Worm (Caenorhabditis elegans) whole organism, late embryonic: Measurements from ENCODE around the gene rabr-4.

Experiments used
- C08G9.2 ChIP-seq: sonication (generic microtip); optimal IDR thresholded peaks from 2 replicates; lab custom pipeline; 2016; ENCODE audit warnings: mild to moderate bottlenecking, missing genetic modification characterization, moderate library complexity, missing compliant biosample characterization
- C38D4.7 ChIP-seq: fragments of 200-800 bp; sonication (Bioruptor generic); optimal IDR thresholded peaks from 2 replicates; lab custom pipeline; 2018; ENCODE audit warnings: mild to moderate bottlenecking, missing genetic modification characterization, moderate library complexity, missing compliant biosample characterization
- F13H6.1 ChIP-seq: sonication (generic microtip); optimal IDR thresholded peaks from 2 replicates; lab custom pipeline; 2016; ENCODE audit warnings: missing genetic modification characterization, missing compliant biosample characterization
- K02D7.2 ChIP-seq: sonication (generic microtip); optimal IDR thresholded peaks from 2 replicates; lab custom pipeline; 2017; ENCODE audit warnings: mild to moderate bottlenecking, missing genetic modification characterization, missing compliant biosample characterization
- T23F11.4 ChIP-seq: fragments of 200-800 bp; sonication (Bioruptor generic); optimal IDR thresholded peaks from 2 replicates; lab custom pipeline; 2018; ENCODE audit warnings: mild to moderate bottlenecking, missing genetic modification characterization, missing compliant biosample characterization
- Y22D7AL.16 ChIP-seq: sonication (generic microtip); optimal IDR thresholded peaks from 2 replicates; lab custom pipeline; 2016; ENCODE audit warnings: missing genetic modification characterization, missing compliant biosample characterization
- ahr-1 ChIP-seq: sonication (generic microtip); optimal IDR thresholded peaks from 2 replicates; lab custom pipeline; 2016; ENCODE audit warnings: missing genetic modification characterization, missing compliant biosample characterization
- ama-1 ChIP-seq: fragments of 150-350 bp; optimal IDR thresholded peaks from 2 replicates; lab custom pipeline; 2014
- ceh-18 ChIP-seq: sonication (generic microtip); optimal IDR thresholded peaks from 2 replicates; lab custom pipeline; 2016; ENCODE audit warnings: missing genetic modification characterization, missing compliant biosample characterization
- ceh-2 ChIP-seq: sonication (generic microtip); optimal IDR thresholded peaks from 2 replicates; lab custom pipeline; 2016; ENCODE audit warnings: missing genotype, missing genetic modification characterization, missing compliant biosample characterization
- ceh-24 ChIP-seq: sonication (generic microtip); optimal IDR thresholded peaks from 2 replicates; lab custom pipeline; 2016; ENCODE audit warnings: mild to moderate bottlenecking, missing genetic modification characterization, missing compliant biosample characterization
- ceh-30 ChIP-seq: fragments of 150-350 bp; optimal IDR thresholded peaks from 2 replicates; lab custom pipeline; 2014; ENCODE audit warnings: missing biosample characterization, missing genetic modification characterization
- ceh-6 ChIP-seq: fragments of 200-800 bp; sonication (Bioruptor generic); optimal IDR thresholded peaks from 2 replicates; lab custom pipeline; 2018; ENCODE audit warnings: mild to moderate bottlenecking, missing genetic modification characterization, missing compliant biosample characterization
- che-1 ChIP-seq: sonication (generic microtip); optimal IDR thresholded peaks from 2 replicates; lab custom pipeline; 2016; ENCODE audit warnings: mild to moderate bottlenecking, missing genetic modification characterization, missing compliant biosample characterization
- dve-1 ChIP-seq: sonication (generic microtip); optimal IDR thresholded peaks from 2 replicates; lab custom pipeline; 2017; ENCODE audit warnings: antibody characterized with exemption, mild to moderate bottlenecking, missing genetic modification characterization, missing compliant biosample characterization
- elt-4 ChIP-seq: sonication (generic microtip); optimal IDR thresholded peaks from 2 replicates; lab custom pipeline; 2016; ENCODE audit warnings: missing genetic modification characterization, missing compliant biosample characterization
- ets-4 ChIP-seq: sonication (generic microtip); optimal IDR thresholded peaks from 2 replicates; lab custom pipeline; 2016; ENCODE audit warnings: missing genetic modification characterization, missing compliant biosample characterization
- eyg-1 ChIP-seq: sonication (generic microtip); optimal IDR thresholded peaks from 2 replicates; lab custom pipeline; 2016; ENCODE audit warnings: missing genotype, missing genetic modification characterization, missing compliant biosample characterization
- fax-1 ChIP-seq: sonication (generic microtip); optimal IDR thresholded peaks from 2 replicates; lab custom pipeline; 2016; ENCODE audit warnings: missing genotype, missing genetic modification characterization, missing compliant biosample characterization
- fkh-10 ChIP-seq: fragments of 150-350 bp; optimal IDR thresholded peaks from 2 replicates; lab custom pipeline; 2014; ENCODE audit warnings: missing biosample characterization, missing genetic modification reagents, missing genetic modification characterization
- hlh-30 ChIP-seq: sonication (generic microtip); optimal IDR thresholded peaks from 2 replicates; lab custom pipeline; 2017; ENCODE audit warnings: antibody characterized with exemption, missing genetic modification characterization, missing compliant biosample characterization; ENCODE audit not compliant: insufficient read depth
- hlh-6 ChIP-seq: sonication (generic microtip); optimal IDR thresholded peaks from 2 replicates; lab custom pipeline; 2016; ENCODE audit warnings: missing genotype, missing genetic modification characterization, missing compliant biosample characterization
- hlh-8 ChIP-seq: sonication (generic microtip); optimal IDR thresholded peaks from 2 replicates; lab custom pipeline; 2016; ENCODE audit warnings: missing genotype, missing genetic modification characterization, missing compliant biosample characterization
- lin-11 ChIP-seq: fragments of 200-800 bp; sonication (Bioruptor generic); optimal IDR thresholded peaks from 2 replicates; lab custom pipeline; 2018; ENCODE audit warnings: mild to moderate bottlenecking, missing genetic modification characterization, missing compliant biosample characterization
- madf-2 ChIP-seq: sonication (generic microtip); optimal IDR thresholded peaks from 2 replicates; lab custom pipeline; 2017; ENCODE audit warnings: missing genetic modification characterization, missing compliant biosample characterization
- nhr-11 ChIP-seq: fragments of 150-350 bp; optimal IDR thresholded peaks from 2 replicates; lab custom pipeline; 2014; ENCODE audit warnings: missing biosample characterization, missing genetic modification characterization
- nhr-232 ChIP-seq: sonication (generic microtip); optimal IDR thresholded peaks from 2 replicates; lab custom pipeline; 2016; ENCODE audit warnings: missing genetic modification characterization, missing compliant biosample characterization
- odd-2 ChIP-seq: sonication (generic microtip); optimal IDR thresholded peaks from 2 replicates; lab custom pipeline; 2017; ENCODE audit warnings: antibody characterized with exemption, mild to moderate bottlenecking, missing genetic modification characterization, missing compliant biosample characterization
- pag-3 ChIP-seq: sonication (generic microtip); optimal IDR thresholded peaks from 2 replicates; lab custom pipeline; 2016; ENCODE audit warnings: missing compliant biosample characterization, missing genetic modification characterization, borderline replicate concordance
- pat-9 ChIP-seq: fragments of 200-800 bp; sonication (Bioruptor generic); optimal IDR thresholded peaks from 2 replicates; lab custom pipeline; 2018; ENCODE audit warnings: mild to moderate bottlenecking, missing genetic modification characterization, moderate library complexity, missing compliant biosample characterization
- pqm-1 ChIP-seq: sonication (generic microtip); optimal IDR thresholded peaks from 2 replicates; lab custom pipeline; 2016; ENCODE audit warnings: missing genetic modification characterization, missing compliant biosample characterization
- pros-1 ChIP-seq: fragments of 150-350 bp; optimal IDR thresholded peaks from 2 replicates; lab custom pipeline; 2014; ENCODE audit warnings: missing biosample characterization, missing genetic modification reagents, missing genetic modification characterization
- ref-2 ChIP-seq: sonication (generic microtip); optimal IDR thresholded peaks from 2 replicates; lab custom pipeline; 2016; ENCODE audit warnings: missing genetic modification characterization, missing compliant biosample characterization
- sdc-2 ChIP-seq: sonication (generic microtip); optimal IDR thresholded peaks from 2 replicates; lab custom pipeline; 2016; ENCODE audit warnings: missing genotype, missing genetic modification characterization, missing compliant biosample characterization
- sox-2 ChIP-seq: fragments of 200-800 bp; sonication (Bioruptor generic); IDR thresholded peaks from 2 replicates; pipeline ENCODE4 v1.3.6; 2022; ENCODE audit warnings: missing genetic modification reagents, missing genetic modification characterization, missing compliant biosample characterization
- sox-4 ChIP-seq: sonication (generic microtip); optimal IDR thresholded peaks from 2 replicates; lab custom pipeline; 2017; ENCODE audit warnings: mild to moderate bottlenecking, missing genetic modification characterization, inconsistent platforms, missing compliant biosample characterization
- syd-9 ChIP-seq: sonication (generic microtip); optimal IDR thresholded peaks from 2 replicates; lab custom pipeline; 2016; ENCODE audit warnings: mild to moderate bottlenecking, missing genetic modification characterization, moderate library complexity, missing compliant biosample characterization
- tbx-2 ChIP-seq: sonication (generic microtip); optimal IDR thresholded peaks from 2 replicates; lab custom pipeline; 2016; ENCODE audit warnings: missing genetic modification characterization, missing compliant biosample characterization
- tbx-7 ChIP-seq: sonication (generic microtip); optimal IDR thresholded peaks from 2 replicates; lab custom pipeline; 2016; ENCODE audit warnings: missing genotype, missing genetic modification characterization, missing compliant biosample characterization
- ttx-3 ChIP-seq: sonication (generic microtip); optimal IDR thresholded peaks from 2 replicates; lab custom pipeline; 2016; ENCODE audit warnings: missing genetic modification reagents, missing genetic modification characterization, missing compliant biosample characterization
- unc-86 ChIP-seq: sonication (generic microtip); optimal IDR thresholded peaks from 2 replicates; lab custom pipeline; 2016; ENCODE audit warnings: missing genetic modification characterization, missing compliant biosample characterization
- zip-5 ChIP-seq: sonication (generic microtip); optimal IDR thresholded peaks from 2 replicates; lab custom pipeline; 2016; ENCODE audit warnings: missing genetic modification characterization, missing compliant biosample characterization
- ztf-16 ChIP-seq: sonication (generic microtip); optimal IDR thresholded peaks from 2 replicates; lab custom pipeline; 2017; ENCODE audit warnings: missing genetic modification characterization, missing compliant biosample characterization

The rabr-4 gene

DNA sequence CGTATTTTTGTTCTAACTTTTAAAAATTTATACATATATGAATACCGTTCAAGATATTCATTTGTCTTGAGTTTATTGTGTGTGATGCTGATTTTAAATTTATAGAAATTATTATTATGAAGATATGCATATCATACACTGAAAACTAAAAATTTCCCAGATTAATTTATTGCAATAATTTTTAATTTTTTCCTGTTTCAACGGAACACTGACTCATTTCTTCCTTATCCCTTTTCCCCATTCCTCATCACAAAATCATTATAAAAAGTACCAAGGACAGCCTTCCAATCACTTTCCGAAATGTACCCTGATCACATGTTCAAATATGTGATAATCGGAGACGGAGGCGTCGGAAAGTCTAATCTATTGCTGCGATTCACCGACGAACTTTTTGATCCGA, at the start of gene rabr-4:
TSS of gene rabr-4 (plus strand) at position 301 of the 400 bp plus-strand sequence.
- no peak for TF ChIP-seq ceh-24 (tag; lab: Kevin White, UChicago)
- TF ChIP-seq zip-5 (tag; lab: Kevin White, UChicago) = no peak
- TF ChIP-seq pqm-1 (tag; lab: Kevin White, UChicago) = no peak
- TF ChIP-seq ets-4 (tag; lab: Kevin White, UChicago) = no peak
- TF ChIP-seq dve-1 (tag; lab: Kevin White, UChicago) = no peak
- TF ChIP-seq eyg-1 (tag; lab: Kevin White, UChicago) = no peak
- no peak for TF ChIP-seq nhr-11 (tag; lab: Kevin White, UChicago)
- no peak for TF ChIP-seq C08G9.2
- TF ChIP-seq ref-2 (tag; lab: Kevin White, UChicago) = no peak
- no peak for TF ChIP-seq ceh-18 (tag; lab: Kevin White, UChicago)
- TF ChIP-seq sdc-2 (tag; lab: Kevin White, UChicago) = no peak
- no peak for TF ChIP-seq sox-2 (GFP tag; lab: Robert Waterston, UW)
- TF ChIP-seq ceh-2 = no peak
- TF ChIP-seq ahr-1 = no peak
- no peak for TF ChIP-seq syd-9 (tag; lab: Kevin White, UChicago)
- no peak for TF ChIP-seq odd-2 (tag; lab: Kevin White, UChicago)

DNA sequence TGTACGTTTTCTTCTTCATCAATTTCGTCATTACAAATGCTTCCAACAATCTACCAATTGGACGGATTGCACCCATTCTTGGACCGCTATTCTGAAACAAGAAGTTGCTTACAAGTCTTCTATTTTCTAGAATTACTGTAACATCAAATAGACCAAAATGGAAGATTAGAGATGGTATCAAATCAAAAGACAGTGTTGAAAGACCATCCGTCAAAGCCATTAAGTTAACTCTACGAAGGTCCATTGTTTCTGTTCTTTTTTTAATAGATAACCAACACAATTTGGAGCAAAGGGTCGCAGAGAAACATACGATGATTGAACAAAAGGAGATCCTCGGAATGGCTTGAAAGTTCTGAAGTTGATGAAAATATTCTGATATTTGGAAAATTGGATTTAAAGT, 49.7 kb upstream of the rabr-4 start:
- TF ChIP-seq elt-4 (no peak), pros-1 (tag; lab: Kevin White, UChicago) (no peak), lin-11 (no peak), fkh-10 (no peak), nhr-232 (no peak), unc-86 (tag; lab: Kevin White, UChicago) (no peak), ama-1 (lab: Kevin White, UChicago) (no peak), pag-3 (tag; lab: Kevin White, UChicago) (no peak), tbx-7 (tag; lab: Kevin White, UChicago) (no peak), hlh-6 (no peak), K02D7.2 (tag; lab: Kevin White, UChicago) (no peak), Y22D7AL.16 (tag; lab: Kevin White, UChicago) (no peak), F13H6.1 (tag; lab: Kevin White, UChicago) (no peak), pat-9 (tag; lab: Kevin White, UChicago) (no peak), dve-1 (tag; lab: Kevin White, UChicago) (no peak), madf-2 (tag; lab: Kevin White, UChicago) (no peak), syd-9 (tag; lab: Kevin White, UChicago) (no peak)
- TF ChIP-seq, all 69 proteins: peak for 0

DNA sequence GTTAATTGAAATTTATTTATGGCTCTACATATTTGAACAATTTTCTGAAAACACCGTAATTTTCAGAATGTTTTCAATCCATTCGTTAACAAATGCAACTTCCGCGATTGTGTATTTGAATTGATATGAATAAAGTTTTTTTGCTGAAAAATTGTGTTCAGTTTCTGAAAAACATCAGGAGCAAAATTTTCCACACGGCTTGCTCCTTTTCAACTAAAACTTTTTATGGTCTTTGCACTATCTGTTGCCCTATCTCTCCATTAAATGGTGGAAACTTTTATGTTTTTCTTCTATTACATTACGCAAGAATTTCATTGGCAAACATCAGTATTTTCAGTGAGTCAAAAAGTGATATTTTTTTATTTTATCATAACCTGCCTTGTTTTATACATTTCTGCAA, 45.9 kb upstream of the rabr-4 start, which contains the start of gene F10A3.4:
TSS of gene F10A3.4 (plus strand) at position 301 of the 400 bp plus-strand sequence.
- TF ChIP-seq fax-1 (no peak), ttx-3 (tag; lab: Kevin White, UChicago) (no peak), sox-4 (tag; lab: Kevin White, UChicago) (no peak), pqm-1 (tag; lab: Kevin White, UChicago) (no peak), ceh-30 (tag; lab: Kevin White, UChicago) (no peak), madf-2 (tag; lab: Kevin White, UChicago) (no peak), K02D7.2 (tag; lab: Kevin White, UChicago) (no peak), ztf-16 (no peak), ahr-1 (no peak), hlh-8 (no peak), tbx-7 (tag; lab: Kevin White, UChicago) (no peak), F13H6.1 (tag; lab: Kevin White, UChicago) (no peak)

DNA sequence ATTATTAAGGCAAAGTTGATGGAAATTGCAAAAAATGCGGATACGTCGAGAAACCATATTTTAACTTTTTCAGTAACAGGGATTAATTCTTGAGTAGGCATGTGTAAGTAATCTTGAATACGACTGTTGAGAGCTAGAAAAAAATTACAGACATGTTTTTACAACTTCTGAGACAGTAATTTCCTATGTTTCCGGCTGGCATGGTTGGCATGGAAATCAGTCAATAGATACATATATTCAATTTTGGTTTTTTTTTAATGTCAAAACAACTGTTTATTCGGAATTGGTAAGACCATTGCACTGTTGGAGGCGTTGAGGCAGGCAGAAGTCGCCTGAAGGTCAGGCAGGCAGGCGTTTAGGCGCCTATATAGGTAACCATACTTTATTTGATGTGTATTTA, 41.4 kb upstream of the rabr-4 start, which contains the start of gene str-254:
TSS of gene str-254 (minus strand) at position 101 of the 400 bp plus-strand sequence.
- TF ChIP-seq C08G9.2 = no peak
- no peak for TF ChIP-seq che-1
- TF ChIP-seq madf-2 (tag; lab: Kevin White, UChicago) = no peak
- no peak for TF ChIP-seq hlh-8
- no peak for TF ChIP-seq tbx-2 (tag; lab: Kevin White, UChicago)
- no peak for TF ChIP-seq sox-4 (tag; lab: Kevin White, UChicago)
- TF ChIP-seq C38D4.7 (GFP tag; lab: Kevin White, UChicago) = no peak
- no peak for TF ChIP-seq nhr-232
- no peak for TF ChIP-seq hlh-30
- TF ChIP-seq T23F11.4 (GFP tag; lab: Kevin White, UChicago) = no peak
- no peak for TF ChIP-seq ets-4 (tag; lab: Kevin White, UChicago)
- no peak for TF ChIP-seq ceh-6 (GFP tag; lab: Kevin White, UChicago)
